Worm (Caenorhabditis elegans) whole organism, late embryonic: ENCODE measurements around the gene emb-30.

Source experiments
- C08G9.2 ChIP-seq: sonication (generic microtip); optimal IDR thresholded peaks from 2 replicates; lab custom pipeline; 2016; ENCODE audit warnings: mild to moderate bottlenecking, missing genetic modification characterization, moderate library complexity, missing compliant biosample characterization
- K02D7.2 ChIP-seq: sonication (generic microtip); optimal IDR thresholded peaks from 2 replicates; lab custom pipeline; 2017; ENCODE audit warnings: mild to moderate bottlenecking, missing genetic modification characterization, missing compliant biosample characterization
- ceh-14 ChIP-seq: sonication (generic microtip); optimal IDR thresholded peaks from 2 replicates; lab custom pipeline; 2016; ENCODE audit warnings: missing genotype, missing genetic modification characterization, missing compliant biosample characterization
- ceh-2 ChIP-seq: sonication (generic microtip); optimal IDR thresholded peaks from 2 replicates; lab custom pipeline; 2016; ENCODE audit warnings: missing genotype, missing genetic modification characterization, missing compliant biosample characterization
- ceh-22 ChIP-seq: sonication (generic microtip); optimal IDR thresholded peaks from 2 replicates; lab custom pipeline; 2017; ENCODE audit warnings: missing biosample characterization, missing genetic modification characterization
- ceh-31 ChIP-seq: sonication (generic microtip); optimal IDR thresholded peaks from 2 replicates; lab custom pipeline; 2016; ENCODE audit warnings: missing genetic modification characterization, missing compliant biosample characterization
- ceh-34 ChIP-seq: sonication (generic microtip); optimal IDR thresholded peaks from 2 replicates; lab custom pipeline; 2016; ENCODE audit warnings: mild to moderate bottlenecking, missing genetic modification characterization, missing compliant biosample characterization
- ceh-48 ChIP-seq: sonication (generic microtip); optimal IDR thresholded peaks from 2 replicates; lab custom pipeline; 2016; ENCODE audit warnings: missing genetic modification characterization, inconsistent platforms, missing compliant biosample characterization
- ceh-6 ChIP-seq: fragments of 200-800 bp; sonication (Bioruptor generic); optimal IDR thresholded peaks from 2 replicates; lab custom pipeline; 2018; ENCODE audit warnings: mild to moderate bottlenecking, missing genetic modification characterization, missing compliant biosample characterization
- ceh-9 ChIP-seq: sonication (generic microtip); optimal IDR thresholded peaks from 2 replicates; lab custom pipeline; 2016; ENCODE audit warnings: mild to moderate bottlenecking, missing genetic modification characterization, inconsistent platforms, missing compliant biosample characterization
- dmd-4 ChIP-seq: sonication (generic microtip); optimal IDR thresholded peaks from 2 replicates; lab custom pipeline; 2016; ENCODE audit warnings: borderline replicate concordance, missing genetic modification characterization, missing compliant biosample characterization
- elt-2 ChIP-seq: sonication (generic microtip); optimal IDR thresholded peaks from 2 replicates; lab custom pipeline; 2016; ENCODE audit warnings: missing genetic modification reagents, missing genetic modification characterization, missing compliant biosample characterization
- ets-4 ChIP-seq: sonication (generic microtip); optimal IDR thresholded peaks from 2 replicates; lab custom pipeline; 2016; ENCODE audit warnings: missing genetic modification characterization, missing compliant biosample characterization
- eyg-1 ChIP-seq: sonication (generic microtip); optimal IDR thresholded peaks from 2 replicates; lab custom pipeline; 2016; ENCODE audit warnings: missing genotype, missing genetic modification characterization, missing compliant biosample characterization
- fax-1 ChIP-seq: sonication (generic microtip); optimal IDR thresholded peaks from 2 replicates; lab custom pipeline; 2016; ENCODE audit warnings: missing genotype, missing genetic modification characterization, missing compliant biosample characterization
- fkh-6 ChIP-seq: sonication (generic microtip); optimal IDR thresholded peaks from 2 replicates; lab custom pipeline; 2016; ENCODE audit warnings: missing genetic modification characterization, missing compliant biosample characterization
- gmeb-2 ChIP-seq: sonication (generic microtip); optimal IDR thresholded peaks from 2 replicates; lab custom pipeline; 2016; ENCODE audit warnings: missing genetic modification characterization, inconsistent platforms, missing compliant biosample characterization
- hlh-6 ChIP-seq: sonication (generic microtip); optimal IDR thresholded peaks from 2 replicates; lab custom pipeline; 2016; ENCODE audit warnings: missing genotype, missing genetic modification characterization, missing compliant biosample characterization
- hlh-8 ChIP-seq: sonication (generic microtip); optimal IDR thresholded peaks from 2 replicates; lab custom pipeline; 2016; ENCODE audit warnings: missing genotype, missing genetic modification characterization, missing compliant biosample characterization
- lin-11 ChIP-seq: fragments of 200-800 bp; sonication (Bioruptor generic); optimal IDR thresholded peaks from 2 replicates; lab custom pipeline; 2018; ENCODE audit warnings: mild to moderate bottlenecking, missing genetic modification characterization, missing compliant biosample characterization
- madf-2 ChIP-seq: sonication (generic microtip); optimal IDR thresholded peaks from 2 replicates; lab custom pipeline; 2017; ENCODE audit warnings: missing genetic modification characterization, missing compliant biosample characterization
- nfya-1 ChIP-seq: sonication (generic microtip); optimal IDR thresholded peaks from 2 replicates; lab custom pipeline; 2017; ENCODE audit warnings: missing genetic modification characterization, mild to moderate bottlenecking, missing compliant biosample characterization, antibody characterized with exemption, moderate library complexity
- npax-4 ChIP-seq: sonication (generic microtip); optimal IDR thresholded peaks from 2 replicates; lab custom pipeline; 2016; ENCODE audit warnings: missing genetic modification characterization, missing compliant biosample characterization
- pag-3 ChIP-seq: sonication (generic microtip); optimal IDR thresholded peaks from 2 replicates; lab custom pipeline; 2016; ENCODE audit warnings: missing compliant biosample characterization, missing genetic modification characterization, borderline replicate concordance
- pha-2 ChIP-seq: sonication (generic microtip); optimal IDR thresholded peaks from 2 replicates; lab custom pipeline; 2017; ENCODE audit warnings: mild to moderate bottlenecking, missing genetic modification characterization, missing compliant biosample characterization
- ref-2 ChIP-seq: sonication (generic microtip); optimal IDR thresholded peaks from 2 replicates; lab custom pipeline; 2016; ENCODE audit warnings: missing genetic modification characterization, missing compliant biosample characterization
- rnt-1 ChIP-seq: sonication (generic microtip); optimal IDR thresholded peaks from 2 replicates; lab custom pipeline; 2016; ENCODE audit warnings: missing genetic modification characterization, missing compliant biosample characterization
- sox-2 ChIP-seq: fragments of 200-800 bp; sonication (Bioruptor generic); IDR thresholded peaks from 2 replicates; pipeline ENCODE4 v1.3.6; 2022; ENCODE audit warnings: missing genetic modification reagents, missing genetic modification characterization, missing compliant biosample characterization
- sox-4 ChIP-seq: sonication (generic microtip); optimal IDR thresholded peaks from 2 replicates; lab custom pipeline; 2017; ENCODE audit warnings: mild to moderate bottlenecking, missing genetic modification characterization, inconsistent platforms, missing compliant biosample characterization
- syd-9 ChIP-seq: sonication (generic microtip); optimal IDR thresholded peaks from 2 replicates; lab custom pipeline; 2016; ENCODE audit warnings: mild to moderate bottlenecking, missing genetic modification characterization, moderate library complexity, missing compliant biosample characterization
- tbx-2 ChIP-seq: sonication (generic microtip); optimal IDR thresholded peaks from 2 replicates; lab custom pipeline; 2016; ENCODE audit warnings: missing genetic modification characterization, missing compliant biosample characterization
- unc-42 ChIP-seq: sonication (generic microtip); optimal IDR thresholded peaks from 2 replicates; lab custom pipeline; 2016; ENCODE audit warnings: missing genotype, missing genetic modification characterization, missing compliant biosample characterization
- unc-86 ChIP-seq: sonication (generic microtip); optimal IDR thresholded peaks from 2 replicates; lab custom pipeline; 2016; ENCODE audit warnings: missing genetic modification characterization, missing compliant biosample characterization
- zip-5 ChIP-seq: sonication (generic microtip); optimal IDR thresholded peaks from 2 replicates; lab custom pipeline; 2016; ENCODE audit warnings: missing genetic modification characterization, missing compliant biosample characterization
- ztf-16 ChIP-seq: sonication (generic microtip); optimal IDR thresholded peaks from 2 replicates; lab custom pipeline; 2017; ENCODE audit warnings: missing genetic modification characterization, missing compliant biosample characterization

Gene emb-30

ce11 chrIII:9485373-9485772 lies 44.1 kb upstream of the emb-30 start, which contains the start of gene bre-3:
Gene bre-3 (minus strand): TSS chrIII:9485473.
- TF ChIP-seq ceh-48 (no peak), ets-4 (tag; lab: Kevin White, UChicago) (no peak), K02D7.2 (tag; lab: Kevin White, UChicago) (no peak), fax-1 (tag; lab: Kevin White, UChicago) (no peak), ceh-6 (GFP tag; lab: Kevin White, UChicago) (no peak), C08G9.2 (no peak), ceh-22 (tag; lab: Kevin White, UChicago) (no peak), unc-86 (tag; lab: Kevin White, UChicago) (no peak), sox-4 (no peak), ref-2 (no peak), fkh-6 (tag; lab: Kevin White, UChicago) (no peak), ceh-9 (no peak), gmeb-2 (no peak), lin-11 (no peak), tbx-2 (tag; lab: Kevin White, UChicago) (no peak), syd-9 (no peak), zip-5 (tag; lab: Kevin White, UChicago) (no peak)

DNA sequence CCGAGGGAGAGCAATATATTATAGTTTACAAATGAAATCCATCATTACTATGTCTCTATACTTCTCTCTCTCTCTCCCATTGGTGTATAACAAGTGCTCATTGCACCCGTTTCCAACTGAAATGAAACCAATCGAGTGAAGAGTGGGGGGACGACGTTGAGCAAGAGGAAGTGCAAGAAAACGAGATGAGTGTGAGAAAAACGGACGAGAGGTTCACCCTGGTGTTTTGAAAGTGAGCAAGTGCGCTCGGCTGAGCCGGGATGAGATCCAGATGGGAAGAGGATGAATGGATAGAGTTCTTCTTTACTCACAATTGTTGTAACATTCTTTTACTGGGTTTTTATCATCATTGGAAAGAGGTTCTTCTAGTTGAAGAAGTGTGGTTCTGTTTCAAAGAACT lies 42.5 kb upstream of the emb-30 start:
- TF ChIP-seq ets-4 (tag; lab: Kevin White, UChicago) (no peak), ceh-34 (tag; lab: Kevin White, UChicago) (peak; percentile 32), nfya-1 (tag; lab: Kevin White, UChicago) (peak; percentile 59), hlh-6 (tag; lab: Kevin White, UChicago) (no peak), unc-42 (peak; percentile 54), hlh-8 (tag; lab: Kevin White, UChicago) (peak; percentile 80), ceh-31 (tag; lab: Kevin White, UChicago) (peak; percentile 56)
- TF ChIP-seq, all 69 proteins: peak for 5

- TF ChIP-seq dmd-4 (no peak), pag-3 (tag; lab: Kevin White, UChicago) (no peak), pha-2 (tag; lab: Kevin White, UChicago) (no peak), ceh-2 (no peak), ets-4 (tag; lab: Kevin White, UChicago) (no peak), madf-2 (tag; lab: Kevin White, UChicago) (no peak), hlh-8 (tag; lab: Kevin White, UChicago) (no peak), nfya-1 (tag; lab: Kevin White, UChicago) (no peak), eyg-1 (tag; lab: Kevin White, UChicago) (no peak)
Measured at ce11 chrIII:9482423-9482993, 41.2 kb upstream of the emb-30 start.

DNA sequence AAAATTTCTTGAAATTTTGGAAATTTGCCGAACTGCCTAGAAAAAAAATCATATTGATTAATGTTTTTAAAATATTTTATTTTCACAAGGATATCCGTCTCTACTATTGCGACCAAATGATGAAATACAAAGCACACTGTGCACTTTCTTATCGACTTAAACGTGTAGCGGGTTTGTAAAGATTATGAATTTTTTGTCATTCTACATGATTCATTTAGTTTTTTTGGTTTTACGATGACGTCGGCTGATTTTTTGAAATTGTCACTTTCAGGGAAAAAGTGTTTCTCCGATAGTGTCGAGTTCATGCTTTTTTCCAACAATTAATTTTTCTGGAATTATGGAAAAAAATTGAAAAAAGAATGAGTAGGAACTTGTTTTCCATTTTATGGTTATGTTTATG lies 35.3 kb upstream of the emb-30 start:
- TF ChIP-seq rnt-1 (tag; lab: Kevin White, UChicago), result no peak
- TF ChIP-seq ceh-14 (tag; lab: Kevin White, UChicago), result no peak

ce11 chrIII:9474501-9474900 lies 33.2 kb upstream of the emb-30 start:
- TF ChIP-seq K02D7.2 (tag; lab: Kevin White, UChicago) (no peak), elt-2 (peak; percentile 1)

- TF ChIP-seq npax-4 (tag; lab: Kevin White, UChicago), result no peak
- TF ChIP-seq ceh-9, result no peak
- TF ChIP-seq ztf-16 (tag; lab: Kevin White, UChicago), result no peak
- TF ChIP-seq sox-2 (GFP tag; lab: Robert Waterston, UW), result no peak
Measured at ce11 chrIII:9472464-9472863, 31.2 kb upstream of the emb-30 start.
